Worm (Caenorhabditis elegans) whole organism, midembryonic: ENCODE data around the gene nep-6.
"Not testable (repeated sequence)": the region's sequence is repeated elsewhere in the genome, so short reads cannot be mapped to it uniquely, and the experiment has no call there.

Source experiments
- T22C8.4 ChIP-seq: fragments of 200-800 bp; sonication (Bioruptor generic); IDR thresholded peaks from 2 replicates; pipeline ENCODE4 v1.3.6; 2022; ENCODE audit warnings: missing genetic modification characterization, missing compliant biosample characterization
- cog-1 ChIP-seq: sonication (generic microtip); optimal IDR thresholded peaks from 2 replicates; lab custom pipeline; 2016; ENCODE audit warnings: missing genetic modification characterization, missing compliant biosample characterization
- flt-1 ChIP-seq: fragments of 200-800 bp; sonication (Bioruptor generic); IDR thresholded peaks from 2 replicates; pipeline ENCODE4 v1.3.6; 2022; ENCODE audit warnings: missing genetic modification characterization, missing compliant biosample characterization
- klf-2 ChIP-seq: fragments of 200-800 bp; sonication (Bioruptor generic); conservative IDR thresholded peaks from 2 replicates; pipeline ENCODE4 v1.3.6; 2022; ENCODE audit warnings: missing genetic modification reagents, missing genetic modification characterization, missing compliant biosample characterization
- med-1 ChIP-seq: sonication (generic microtip); optimal IDR thresholded peaks from 2 replicates; lab custom pipeline; 2017; ENCODE audit warnings: missing genetic modification characterization, mild to moderate bottlenecking, missing compliant biosample characterization, antibody characterized with exemption, missing genetic modification reagents; ENCODE audit not compliant: insufficient read depth
- ref-1 ChIP-seq: fragments of 200-800 bp; sonication (Bioruptor generic); conservative IDR thresholded peaks from 2 replicates; pipeline ENCODE4 v1.3.6; 2022; ENCODE audit warnings: missing genetic modification reagents, missing genetic modification characterization, missing compliant biosample characterization
- tab-1 ChIP-seq: fragments of 200-800 bp; sonication (Bioruptor generic); IDR thresholded peaks from 2 replicates; pipeline ENCODE4 v1.3.6; 2022; ENCODE audit warnings: missing genetic modification characterization, missing compliant biosample characterization
- ztf-23 ChIP-seq: fragments of 200-800 bp; sonication (Bioruptor generic); IDR thresholded peaks from 2 replicates; pipeline ENCODE4 v1.3.6; 2022; ENCODE audit warnings: missing genetic modification reagents, missing genetic modification characterization, missing compliant biosample characterization
- ztf-29 ChIP-seq: fragments of 200-800 bp; sonication (Bioruptor generic); IDR thresholded peaks from 2 replicates; pipeline ENCODE4 v1.3.6; 2022; ENCODE audit warnings: missing genetic modification reagents, missing genetic modification characterization, missing compliant biosample characterization

nep-6 gene

DNA sequence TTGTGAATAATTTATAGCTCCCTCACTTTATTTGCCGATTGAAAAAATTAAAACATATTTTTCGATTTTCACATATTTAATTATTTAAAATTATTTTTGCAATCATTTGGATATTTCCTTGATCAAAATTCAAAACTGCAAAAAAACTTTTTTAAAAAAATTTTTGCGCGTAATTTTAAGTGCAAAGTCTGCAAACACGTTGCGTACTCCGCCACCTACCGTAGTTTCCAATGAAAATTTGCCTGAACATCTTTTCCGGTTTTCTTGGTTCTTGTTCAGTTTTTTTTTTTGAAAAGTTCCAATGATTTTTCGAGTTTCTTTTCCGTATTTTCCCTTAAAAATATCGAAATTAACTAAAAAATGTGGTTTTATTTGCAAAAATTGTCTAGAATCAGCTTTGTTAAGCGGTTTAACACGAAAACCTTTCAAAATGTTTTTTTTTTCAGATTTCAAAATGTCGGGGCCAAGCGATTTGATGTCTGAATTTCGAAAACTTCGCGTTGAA lies 32.2 kb downstream of the nep-6 start, which contains the start of gene C16C8.25:
Gene C16C8.25 (plus strand): TSS at position 455 of the 505 bp plus-strand sequence.
- no peak for TF ChIP-seq klf-2
- no peak for TF ChIP-seq ztf-29
- TF ChIP-seq cog-1: no peak
- TF ChIP-seq T22C8.4 (GFP tag; lab: Robert Waterston, UW): no peak
- TF ChIP-seq tab-1: no peak
- TF ChIP-seq ref-1 (GFP tag; lab: Robert Waterston, UW): no peak

DNA sequence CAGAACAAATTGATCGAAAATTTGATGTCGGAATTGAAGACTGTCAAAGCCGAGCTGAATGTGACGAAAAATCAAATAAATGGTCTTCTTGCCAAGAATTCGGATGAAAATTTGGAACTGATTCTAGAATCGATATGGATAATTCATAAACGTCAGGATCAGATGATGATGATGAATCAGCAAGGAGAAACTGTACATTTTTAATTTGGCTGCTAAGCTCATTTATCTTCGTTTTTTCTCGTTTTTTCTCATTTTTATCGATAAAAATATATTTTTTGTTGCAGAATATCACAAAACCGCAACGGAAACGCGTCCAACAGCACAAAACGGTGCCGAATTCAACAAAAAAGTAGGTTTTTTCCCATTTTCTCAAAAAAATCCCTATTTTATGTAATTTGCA lies 32.9 kb downstream of the nep-6 start, which contains the start of gene C16C8.14:
Gene C16C8.14 (plus strand): TSS at position 301 of the 400 bp plus-strand sequence.
- TF ChIP-seq klf-2, ztf-29, ztf-23: not testable (repeated sequence)

DNA sequence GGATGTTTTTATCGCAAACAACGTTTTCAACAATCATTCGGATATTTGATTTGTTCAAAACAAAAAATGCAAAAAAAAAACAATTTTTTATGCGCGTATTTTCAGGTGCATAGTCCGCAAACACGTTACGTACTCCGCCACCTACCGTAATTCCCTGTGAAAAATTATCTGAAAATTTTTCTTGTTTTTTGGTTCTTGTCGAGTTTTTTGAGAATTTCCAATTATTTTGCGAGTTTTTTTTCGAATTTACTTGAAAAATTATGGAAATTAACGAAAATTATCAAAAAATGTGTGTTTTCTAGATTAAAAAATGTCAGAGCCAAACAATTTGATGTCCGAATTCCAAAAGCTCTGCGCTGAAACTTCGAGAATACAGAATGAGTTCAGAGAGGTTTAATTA lies 35.8 kb downstream of the nep-6 start, which contains the start of gene C16C8.12:
Gene C16C8.12 (plus strand): TSS at position 301 of the 400 bp plus-strand sequence.
- TF ChIP-seq klf-2: no peak
- TF ChIP-seq tab-1: no peak
- TF ChIP-seq ref-1 (GFP tag; lab: Robert Waterston, UW): no peak
- no peak for TF ChIP-seq med-1
- no peak for TF ChIP-seq cog-1
- no peak for TF ChIP-seq T22C8.4 (GFP tag; lab: Robert Waterston, UW)
- no peak for TF ChIP-seq flt-1
- no peak for TF ChIP-seq ztf-23
- TF ChIP-seq ztf-29: no peak

DNA sequence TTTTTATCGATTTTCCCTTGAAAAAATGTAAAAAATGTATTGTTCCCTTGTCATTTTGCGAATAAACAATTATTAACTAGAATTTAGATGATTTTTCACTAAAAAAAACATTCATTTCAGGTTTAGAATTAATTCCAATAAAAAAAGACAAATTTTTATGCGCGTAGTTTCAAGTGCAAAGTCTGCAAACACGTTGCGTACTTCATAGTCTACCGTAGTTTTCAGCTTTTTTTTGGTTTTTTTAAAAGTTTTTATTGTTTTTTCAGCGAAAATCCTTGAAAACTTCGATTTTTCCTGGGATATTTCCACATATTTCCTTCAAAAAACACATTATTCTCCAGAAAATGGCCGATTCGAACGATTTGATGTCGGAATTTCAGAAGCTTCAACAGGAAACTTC lies 36.9 kb downstream of the nep-6 start, which contains the start of gene C16C8.11:
Gene C16C8.11 (plus strand): TSS at position 188 of the 400 bp plus-strand sequence.
- TF ChIP-seq med-1 (no peak), cog-1 (no peak), klf-2 (no peak)

DNA sequence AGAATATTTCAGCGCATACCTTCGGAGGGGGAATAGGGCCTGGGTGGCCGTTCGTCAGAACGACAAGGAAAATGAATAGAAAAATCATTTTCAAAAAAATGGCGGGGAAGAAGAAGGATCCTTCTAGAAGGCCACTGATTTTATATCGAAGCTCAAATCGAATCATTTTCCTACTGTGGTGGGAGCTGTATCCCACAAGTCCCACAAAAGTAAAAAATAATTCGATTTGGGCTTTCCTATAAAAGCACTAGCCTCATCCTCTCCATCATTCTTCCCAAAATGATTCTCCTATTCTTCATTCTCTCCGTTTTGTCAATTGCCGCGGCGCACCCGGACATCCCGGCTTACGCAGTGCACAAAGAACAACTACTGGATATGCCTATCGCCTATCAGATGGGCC lies 41.6 kb downstream of the nep-6 start, which contains the start of the genes C16C8.26 and C16C8.19:
Gene C16C8.26 (minus strand): TSS at position 101 of the 400 bp plus-strand sequence.
Gene C16C8.19 (plus strand): TSS at position 279 of the 400 bp plus-strand sequence.
- no peak for TF ChIP-seq tab-1
- TF ChIP-seq klf-2: no peak
- no peak for TF ChIP-seq flt-1
- no peak for TF ChIP-seq ztf-23
- TF ChIP-seq med-1: no peak
- TF ChIP-seq T22C8.4 (GFP tag; lab: Robert Waterston, UW): no peak
- TF ChIP-seq ref-1 (GFP tag; lab: Robert Waterston, UW): no peak
- TF ChIP-seq cog-1: no peak
- TF ChIP-seq ztf-29: no peak; the same call in 1 of the 2 replicates

DNA sequence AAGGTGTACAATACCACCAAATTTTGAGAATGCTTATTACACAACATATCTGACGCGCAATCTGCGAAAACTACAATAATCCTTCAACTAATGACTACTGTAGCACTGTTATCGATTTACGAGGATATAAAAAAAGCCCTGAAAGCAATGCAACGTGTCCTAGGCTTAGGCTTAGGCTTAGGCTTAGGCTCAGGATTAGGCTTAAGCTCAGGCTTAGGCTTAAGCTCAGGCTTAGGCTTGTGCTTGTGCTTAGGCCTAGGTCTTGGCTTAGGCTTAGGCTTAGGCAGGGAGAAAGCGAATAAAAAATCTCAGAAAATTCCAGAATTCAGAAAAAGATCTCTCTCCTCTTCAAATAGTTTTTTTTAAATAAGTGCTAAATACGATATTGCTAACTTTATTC lies 42.6 kb downstream of the nep-6 start:
- TF ChIP-seq T22C8.4 (GFP tag; lab: Robert Waterston, UW) (no peak), med-1 (no peak), klf-2 (no peak), tab-1 (no peak), cog-1 (no peak), ztf-23 (no peak), ztf-29 (no peak), ref-1 (GFP tag; lab: Robert Waterston, UW) (no peak), flt-1 (no peak)

DNA sequence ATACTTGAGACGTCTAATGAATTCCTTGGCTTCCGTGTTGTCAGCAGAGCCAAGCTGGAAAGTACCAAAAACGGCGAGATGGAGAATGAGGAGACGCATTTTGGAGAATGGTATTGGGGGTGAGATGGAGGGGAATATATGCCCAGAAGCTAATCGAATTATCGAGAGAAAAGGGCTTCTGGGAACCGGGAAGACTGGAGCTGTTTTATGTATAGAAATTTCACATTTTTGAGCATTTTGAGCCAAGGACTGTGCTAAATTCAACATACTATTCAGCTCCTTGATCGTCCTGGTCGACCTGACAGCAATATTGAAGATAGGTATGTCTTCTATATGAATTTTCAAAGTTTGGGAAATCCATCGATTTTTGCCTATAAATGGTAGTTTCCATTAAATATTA lies 43.4 kb downstream of the nep-6 start, which contains the start of gene C16C8.7:
Gene C16C8.7 (minus strand): TSS at position 101 of the 400 bp plus-strand sequence.
- TF ChIP-seq ref-1 (GFP tag; lab: Robert Waterston, UW): no peak
- TF ChIP-seq T22C8.4 (GFP tag; lab: Robert Waterston, UW): no peak
- no peak for TF ChIP-seq ztf-23

DNA sequence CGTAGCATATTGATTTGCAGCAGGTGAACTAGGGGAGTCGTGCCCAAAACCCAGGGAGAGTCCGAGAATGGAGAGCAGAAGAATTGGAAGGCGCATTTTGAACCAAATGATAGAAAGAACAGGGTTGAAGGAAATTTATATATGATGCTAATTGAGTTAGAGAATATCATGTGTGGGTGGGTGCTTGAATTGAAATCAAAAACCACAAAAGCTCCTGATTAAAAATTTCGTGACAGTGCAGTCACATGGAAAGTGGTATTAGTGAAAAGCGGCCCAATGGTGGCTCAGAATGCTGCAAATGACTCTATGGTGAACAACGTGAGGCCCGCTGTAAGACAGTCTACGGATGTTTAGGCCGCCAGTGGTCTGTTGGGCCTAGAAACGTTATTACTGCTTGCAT lies 45.0 kb downstream of the nep-6 start, which contains the start of gene C16C8.8:
Gene C16C8.8 (minus strand): TSS at position 101 of the 400 bp plus-strand sequence.
- TF ChIP-seq klf-2 (no peak), ref-1 (GFP tag; lab: Robert Waterston, UW) (no peak), cog-1 (no peak), ztf-23 (no peak), flt-1 (no peak), tab-1 (no peak), ztf-29 (no peak), med-1 (no peak), T22C8.4 (GFP tag; lab: Robert Waterston, UW) (no peak)

DNA sequence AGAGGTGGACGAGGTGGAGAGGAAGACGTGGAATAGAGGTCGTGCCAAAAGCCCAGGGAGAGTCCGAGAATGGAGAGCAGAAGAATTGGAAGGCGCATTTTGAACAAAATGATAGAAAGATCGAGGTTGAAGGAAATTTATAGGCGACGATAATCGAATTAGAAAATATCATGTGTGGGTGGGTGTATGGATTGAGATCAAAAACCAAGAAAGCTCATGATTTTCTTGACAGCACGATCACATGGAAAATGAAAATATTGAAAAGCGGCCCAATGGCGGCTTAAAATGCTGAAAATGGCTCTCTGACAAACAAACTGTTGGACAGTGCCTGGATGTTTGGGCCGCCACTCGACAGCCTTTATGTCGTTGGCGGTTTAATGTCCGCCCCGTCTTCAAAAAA lies 46.5 kb downstream of the nep-6 start, which contains the start of gene C16C8.9:
Gene C16C8.9 (minus strand): TSS at position 101 of the 400 bp plus-strand sequence.
- TF ChIP-seq ztf-23: no peak
- no peak for TF ChIP-seq T22C8.4 (GFP tag; lab: Robert Waterston, UW)
- TF ChIP-seq cog-1: no peak
- no peak for TF ChIP-seq flt-1
- TF ChIP-seq ref-1 (GFP tag; lab: Robert Waterston, UW): no peak
- TF ChIP-seq klf-2: no peak
- no peak for TF ChIP-seq med-1
- no peak for TF ChIP-seq ztf-29
- TF ChIP-seq tab-1: no peak

DNA sequence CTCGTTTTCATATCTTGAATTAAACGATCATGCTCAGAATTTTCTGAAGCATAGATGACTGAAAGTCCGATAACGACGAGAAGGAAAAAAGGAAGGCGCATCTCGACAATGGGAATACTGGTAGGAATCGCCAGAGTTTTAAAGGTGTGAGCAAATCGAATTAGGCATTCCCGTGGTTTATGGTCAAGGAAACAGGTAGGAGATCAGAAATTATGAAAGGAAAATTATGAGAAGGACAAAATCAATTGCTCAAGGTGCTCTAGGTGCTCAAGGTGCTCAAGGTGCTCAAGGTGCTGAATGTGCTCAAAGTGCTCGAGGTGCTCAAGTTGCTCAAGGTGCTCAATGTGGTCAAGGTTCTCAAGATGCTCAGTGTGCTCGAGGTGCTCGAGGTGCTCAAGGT lies 48.0 kb downstream of the nep-6 start, which contains the start of gene C16C8.10:
Gene C16C8.10 (minus strand): TSS at position 101 of the 400 bp plus-strand sequence.
- TF ChIP-seq flt-1, cog-1, tab-1: not testable (repeated sequence)
